Fruit fly (Drosophila melanogaster) whole organism, prepupa: ENCODE data around the gene ND-ASHI.
A peak's percentile ranks its signal among the peaks of the same experiment; 100 is the strongest.

Experiments
- CG10631 ChIP-seq: fragments of 200-800 bp; sonication (Bioruptor generic); optimal IDR thresholded peaks from 2 replicates; lab custom pipeline; 2016; ENCODE audit warnings: missing biosample characterization, missing genetic modification characterization
- CG10669 ChIP-seq: fragments of 200-800 bp; sonication (Bioruptor generic); optimal IDR thresholded peaks from 3 replicates; lab custom pipeline; 2018; ENCODE audit warnings: missing biosample characterization, mild to moderate bottlenecking, missing genetic modification characterization, moderate library complexity
- CG11762 ChIP-seq: fragments of 200-800 bp; sonication (Bioruptor generic); optimal IDR thresholded peaks from 3 replicates; lab custom pipeline; 2016; ENCODE audit warnings: missing biosample characterization, missing genetic modification characterization; ENCODE audit not compliant: insufficient read depth
- CG15336 ChIP-seq: fragments of 200-800 bp; sonication (Bioruptor generic); IDR thresholded peaks from 2 replicates; pipeline ENCODE4 v1.3.6; 2022; ENCODE audit warnings: missing biosample characterization, missing genetic modification characterization
- CG16779 ChIP-seq: fragments of 200-800 bp; sonication (Bioruptor generic); optimal IDR thresholded peaks from 3 replicates; lab custom pipeline; 2017; ENCODE audit warnings: missing biosample characterization, mild to moderate bottlenecking, missing genetic modification characterization
- CG6792 ChIP-seq: fragments of 200-800 bp; sonication (Bioruptor generic); optimal IDR thresholded peaks from 3 replicates; lab custom pipeline; 2016; ENCODE audit warnings: missing biosample characterization, missing genetic modification characterization
- spab ChIP-seq: fragments of 200-800 bp; sonication (Bioruptor generic); optimal IDR thresholded peaks from 2 replicates; lab custom pipeline; 2017; ENCODE audit warnings: missing biosample characterization, mild to moderate bottlenecking, missing genetic modification characterization, missing genetic modification reagents
- svp ChIP-seq: fragments of 200-800 bp; sonication (Bioruptor generic); peaks from one replicate; lab custom pipeline; 2016; ENCODE audit warnings: missing biosample characterization, missing genetic modification characterization

DNA sequence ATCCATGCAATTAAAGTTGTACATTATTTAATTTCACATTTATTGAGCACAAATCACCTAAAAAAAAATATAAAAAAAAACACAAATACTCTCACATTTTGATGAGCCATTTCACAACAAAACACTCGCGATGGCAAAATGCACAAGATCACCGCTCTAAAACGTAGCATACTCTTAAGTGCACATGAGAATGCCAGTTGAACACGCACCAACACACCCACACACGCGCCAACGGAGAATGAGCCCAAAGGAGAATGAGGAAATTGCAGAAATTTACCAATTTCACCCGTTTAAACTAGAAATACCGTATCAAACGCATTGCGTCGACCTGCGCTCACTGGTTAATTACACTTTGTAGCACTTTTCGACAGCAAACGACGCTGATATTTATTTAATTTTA lies 19.0 kb downstream of the ND-ASHI start:
- no peak for TF ChIP-seq CG6792
- TF ChIP-seq CG15336 (GFP tag; lab: Robert Waterston, UW): 0 out of 2 replicates have a peak, but pooled peaks have one; percentile 20
- TF ChIP-seq spab (GFP tag; lab: Kevin White, UChicago): no peak
- TF ChIP-seq CG16779 (tag; lab: Kevin White, UChicago): no peak
- no peak for TF ChIP-seq CG11762
- TF ChIP-seq CG10669 (GFP tag; lab: Kevin White, UChicago): no peak
- TF ChIP-seq svp (GFP tag; lab: Kevin White, UChicago): no peak
- no peak for TF ChIP-seq CG10631 (GFP tag; lab: Kevin White, UChicago)
